Worm (Caenorhabditis elegans): Measurements from ENCODE around the gene faah-5.

ce11 chrIII:11896652-11897051, 5.4 kb upstream of the faah-5 start:
- TF ChIP-seq unc-62 (GFP tag; optimal IDR thresholded peaks at IDR 0.05) (no peak), snpc-4 (tag; optimal IDR thresholded peaks at IDR 0.05) (no peak), nhr-12 (tag; optimal IDR thresholded peaks at IDR 0.05) (no peak), elt-1 (tag; optimal IDR thresholded peaks at IDR 0.05; ENCODE audit: borderline replicate concordance, insufficient read depth) (no peak), elt-3 (tag; optimal IDR thresholded peaks at IDR 0.05) (no peak), ztf-11 (tag; optimal IDR thresholded peaks at IDR 0.05) (no peak), lin-13 (tag; optimal IDR thresholded peaks at IDR 0.05) (no peak), nhr-237 (tag; optimal IDR thresholded peaks at IDR 0.05) (no peak), unc-39 (tag; optimal IDR thresholded peaks at IDR 0.05) (no peak), blmp-1 (tag; optimal IDR thresholded peaks at IDR 0.05) (no peak)

Measured in whole organism, mixed stage, embryonic.